Fruit fly (Drosophila melanogaster) whole organism, embryonic: ENCODE data around the gene CG31683.
A peak's percentile ranks its signal among the peaks of the same experiment; 100 is the strongest.

ENCODE experiments used
- Blimp-1 ChIP-seq: fragments of 200-800 bp; sonication (Bioruptor generic); optimal IDR thresholded peaks from 3 replicates; lab custom pipeline; 2018; ENCODE audit warnings: missing biosample characterization, missing genetic modification characterization, mild to moderate bottlenecking, moderate library complexity, missing genetic modification reagents
- Bteb2 ChIP-seq: fragments of 200-800 bp; sonication (Bioruptor generic); optimal IDR thresholded peaks from 2 replicates; lab custom pipeline; 2016; ENCODE audit warnings: missing biosample characterization, missing genetic modification characterization
- CG10209 ChIP-seq: fragments of 200-800 bp; sonication (Bioruptor generic); optimal IDR thresholded peaks from 3 replicates; lab custom pipeline; 2017; ENCODE audit warnings: missing biosample characterization, mild to moderate bottlenecking, missing genetic modification characterization, missing genetic modification reagents
- CG13296 ChIP-seq: fragments of 200-800 bp; sonication (Bioruptor generic); optimal IDR thresholded peaks from 3 replicates; lab custom pipeline; 2018; ENCODE audit warnings: missing biosample characterization, mild to moderate bottlenecking, missing genetic modification characterization
- CG15601 ChIP-seq: fragments of 200-800 bp; sonication (Bioruptor generic); optimal IDR thresholded peaks from 3 replicates; lab custom pipeline; 2019; ENCODE audit warnings: missing biosample characterization, mild to moderate bottlenecking, missing genetic modification characterization, moderate library complexity
- CG1602 ChIP-seq: fragments of 200-800 bp; sonication (Bioruptor generic); optimal IDR thresholded peaks from 3 replicates; lab custom pipeline; 2016; ENCODE audit warnings: missing biosample characterization, missing genetic modification characterization
- CG17829 ChIP-seq: fragments of 200-800 bp; optimal IDR thresholded peaks from 2 replicates; lab custom pipeline; 2019; ENCODE audit warnings: missing biosample characterization, mild to moderate bottlenecking, missing genetic modification characterization, moderate library complexity
- CG18764 ChIP-seq: fragments of 200-800 bp; sonication (Bioruptor generic); optimal IDR thresholded peaks from 3 replicates; lab custom pipeline; 2016; ENCODE audit warnings: missing biosample characterization, missing genetic modification characterization
- CG2199 ChIP-seq: fragments of 200-800 bp; sonication (Bioruptor generic); IDR thresholded peaks from 3 replicates; pipeline ENCODE4 v1.3.6; 2022; ENCODE audit warnings: missing biosample characterization, missing genetic modification characterization
- CG30431 ChIP-seq: fragments of 200-800 bp; sonication (Bioruptor generic); optimal IDR thresholded peaks from 2 replicates; lab custom pipeline; 2017; ENCODE audit warnings: missing biosample characterization, missing genetic modification characterization
- CG3163 ChIP-seq: fragments of 200-800 bp; sonication (Bioruptor generic); optimal IDR thresholded peaks from 3 replicates; lab custom pipeline; 2016; ENCODE audit warnings: missing biosample characterization, missing genetic modification characterization
- CG32767 ChIP-seq: fragments of 200-800 bp; sonication (Bioruptor generic); IDR thresholded peaks from 2 replicates; pipeline ENCODE4 v1.3.6; 2022; ENCODE audit warnings: missing biosample characterization, missing genetic modification characterization
- CG33557 ChIP-seq: fragments of 200-800 bp; sonication (Bioruptor generic); optimal IDR thresholded peaks from 2 replicates; lab custom pipeline; 2019; ENCODE audit warnings: missing biosample characterization, mild to moderate bottlenecking, missing genetic modification characterization, moderate library complexity
- CG3407 ChIP-seq: fragments of 200-800 bp; sonication (Bioruptor generic); optimal IDR thresholded peaks from 2 replicates; lab custom pipeline; 2018; ENCODE audit warnings: missing biosample characterization, mild to moderate bottlenecking, missing genetic modification characterization
- CG34376 ChIP-seq: fragments of 200-800 bp; sonication (Bioruptor generic); optimal IDR thresholded peaks from 2 replicates; lab custom pipeline; 2018; ENCODE audit warnings: missing biosample characterization, mild to moderate bottlenecking, missing genetic modification characterization
- CG4360 ChIP-seq: fragments of 200-800 bp; sonication (Bioruptor generic); IDR thresholded peaks from 2 replicates; pipeline ENCODE4 v1.3.6; 2022; ENCODE audit warnings: missing biosample characterization, missing genetic modification characterization
- CG4424 ChIP-seq: fragments of 200-800 bp; sonication (Bioruptor generic); optimal IDR thresholded peaks from 3 replicates; lab custom pipeline; 2016; ENCODE audit warnings: missing biosample characterization, missing genetic modification characterization
- CG5245 ChIP-seq: fragments of 200-800 bp; sonication (Bioruptor generic); optimal IDR thresholded peaks from 3 replicates; lab custom pipeline; 2016; ENCODE audit warnings: missing biosample characterization, missing genetic modification characterization
- CG6791 ChIP-seq: fragments of 200-800 bp; sonication (Bioruptor generic); IDR thresholded peaks from 3 replicates; pipeline ENCODE4 v1.3.6; 2022; ENCODE audit warnings: missing biosample characterization, missing genetic modification characterization; ENCODE audit not compliant: partially characterized antibody
- CG7372 ChIP-seq: fragments of 200-800 bp; sonication (Bioruptor generic); IDR thresholded peaks from 2 replicates; pipeline ENCODE4 v1.3.6; 2022; ENCODE audit warnings: missing biosample characterization, missing genetic modification characterization
- CG7556 ChIP-seq: fragments of 200-800 bp; sonication (Bioruptor generic); optimal IDR thresholded peaks from 2 replicates; lab custom pipeline; 2017; ENCODE audit warnings: missing biosample characterization, mild to moderate bottlenecking, missing genetic modification characterization
- CG9215 ChIP-seq: fragments of 200-800 bp; sonication (Bioruptor generic); IDR thresholded peaks from 2 replicates; pipeline ENCODE4 v1.3.6; 2022; ENCODE audit warnings: missing biosample characterization, missing genetic modification characterization
- CG9437 ChIP-seq: fragments of 200-800 bp; sonication (Bioruptor generic); optimal IDR thresholded peaks from 2 replicates; lab custom pipeline; 2018; ENCODE audit warnings: missing biosample characterization, mild to moderate bottlenecking, missing genetic modification characterization
- CG9932 ChIP-seq: fragments of 200-800 bp; sonication (Bioruptor generic); IDR thresholded peaks from 2 replicates; pipeline ENCODE4 v1.3.6; 2022; ENCODE audit warnings: missing biosample characterization, missing genetic modification characterization
- Deaf1 ChIP-seq: fragments of 200-800 bp; optimal IDR thresholded peaks from 3 replicates; lab custom pipeline; 2019; ENCODE audit warnings: missing biosample characterization, mild to moderate bottlenecking, missing genetic modification characterization, moderate library complexity
- Dek ChIP-seq: fragments of 200-800 bp; sonication (Bioruptor generic); optimal IDR thresholded peaks from 3 replicates; lab custom pipeline; 2019; ENCODE audit warnings: missing biosample characterization, mild to moderate bottlenecking, missing genetic modification characterization, moderate library complexity
- E2f2 ChIP-seq: fragments of 200-800 bp; sonication (Bioruptor generic); IDR thresholded peaks from 2 replicates; pipeline ENCODE4 v1.3.6; 2022; ENCODE audit warnings: missing biosample characterization, missing genetic modification characterization
- HLHmδ ChIP-seq: fragments of 200-800 bp; sonication (Bioruptor generic); optimal IDR thresholded peaks from 2 replicates; lab custom pipeline; 2018; ENCODE audit warnings: missing biosample characterization, mild to moderate bottlenecking, missing genetic modification characterization, moderate library complexity
- HmgZ ChIP-seq: fragments of 200-800 bp; sonication (Bioruptor generic); optimal IDR thresholded peaks from 2 replicates; lab custom pipeline; 2018; ENCODE audit warnings: missing biosample characterization, mild to moderate bottlenecking, missing genetic modification characterization
- Hr78 ChIP-seq, 2 experiments: fragments of 200-800 bp in 1 of 2; fragments of >200 bp in 1 of 2; sonication (Bioruptor generic) in 1 of 2; optimal IDR thresholded peaks; 2 replicates each; lab custom pipeline; 2017 to 2019; ENCODE audit warnings: missing biosample characterization in 2 of 2, missing genetic modification characterization in 2 of 2, mild to moderate bottlenecking in 1 of 2, moderate library complexity in 1 of 2
- MTF-1 ChIP-seq: fragments of 200-800 bp; sonication (Bioruptor generic); optimal IDR thresholded peaks from 2 replicates; lab custom pipeline; 2018; ENCODE audit warnings: missing biosample characterization, mild to moderate bottlenecking, missing genetic modification characterization, borderline replicate concordance
- Nf-YA ChIP-seq: fragments of 200-800 bp; sonication (Bioruptor generic); IDR thresholded peaks from 2 replicates; pipeline ENCODE4 v1.3.6; 2022; ENCODE audit warnings: missing biosample characterization, missing genetic modification characterization
- Ssrp ChIP-seq: fragments of 200-800 bp; sonication (Bioruptor generic); optimal IDR thresholded peaks from 2 replicates; lab custom pipeline; 2018; ENCODE audit warnings: missing biosample characterization, mild to moderate bottlenecking, missing genetic modification characterization, moderate library complexity
- chm ChIP-seq: fragments of 200-800 bp; sonication (Bioruptor generic); IDR thresholded peaks from 2 replicates; pipeline ENCODE4 v1.3.6; 2022; ENCODE audit warnings: missing biosample characterization, missing genetic modification characterization
- dmrt11E ChIP-seq: fragments of 200-800 bp; sonication (Bioruptor generic); optimal IDR thresholded peaks from 3 replicates; lab custom pipeline; 2018; ENCODE audit warnings: missing biosample characterization, mild to moderate bottlenecking, missing genetic modification characterization, moderate library complexity
- dmrt99B ChIP-seq: fragments of 200-800 bp; sonication (Bioruptor generic); optimal IDR thresholded peaks from 2 replicates; lab custom pipeline; 2018; ENCODE audit warnings: missing biosample characterization, mild to moderate bottlenecking, missing genetic modification characterization, moderate library complexity
- dysf ChIP-seq: fragments of 200-800 bp; sonication (Bioruptor generic); IDR thresholded peaks from 3 replicates; pipeline ENCODE4 v1.3.6; 2022; ENCODE audit warnings: missing biosample characterization, missing genetic modification characterization
- exex ChIP-seq: fragments of 200-800 bp; sonication (Bioruptor generic); optimal IDR thresholded peaks from 4 replicates; lab custom pipeline; 2018; ENCODE audit warnings: missing biosample characterization, mild to moderate bottlenecking, missing genetic modification characterization, moderate library complexity
- fd3F ChIP-seq: fragments of 200-800 bp; sonication (Bioruptor generic); optimal IDR thresholded peaks from 2 replicates; lab custom pipeline; 2018; ENCODE audit warnings: missing biosample characterization, mild to moderate bottlenecking, missing genetic modification characterization, moderate library complexity
- fru ChIP-seq: fragments of >200 bp; optimal IDR thresholded peaks from 2 replicates; lab custom pipeline; 2017
- lola ChIP-seq, 3 experiments: fragments of >200 bp in 2 of 3; fragments of 200-800 bp in 1 of 3; sonication (Bioruptor generic) in 1 of 3; optimal IDR thresholded peaks; 2 replicates each; lab custom pipeline; 2017 to 2019; ENCODE audit warnings: missing biosample characterization in 3 of 3, missing genetic modification characterization in 3 of 3, mild to moderate bottlenecking in 1 of 3, moderate library complexity in 1 of 3
- odd ChIP-seq: fragments of 200-800 bp; sonication (Bioruptor generic); optimal IDR thresholded peaks from 2 replicates; lab custom pipeline; 2017; ENCODE audit warnings: missing biosample characterization, mild to moderate bottlenecking, missing genetic modification characterization
- onecut ChIP-seq: fragments of 200-800 bp; sonication (Bioruptor generic); IDR thresholded peaks from 2 replicates; pipeline ENCODE4 v1.3.6; 2022; ENCODE audit warnings: missing biosample characterization, missing genetic modification characterization
- row ChIP-seq: fragments of 200-800 bp; sonication (Bioruptor generic); IDR thresholded peaks from 3 replicates; pipeline ENCODE4 v1.3.6; 2022; ENCODE audit warnings: missing biosample characterization, missing genetic modification characterization
- sens ChIP-seq: fragments of 200-800 bp; sonication (Bioruptor generic); peaks from one replicate; lab custom pipeline; 2016; ENCODE audit warnings: missing biosample characterization, missing genetic modification characterization
- slp2 ChIP-seq: fragments of 200-800 bp; sonication (Bioruptor generic); optimal IDR thresholded peaks from 2 replicates; lab custom pipeline; 2016; ENCODE audit warnings: missing biosample characterization, missing genetic modification characterization
- trem ChIP-seq: fragments of 200-800 bp; optimal IDR thresholded peaks from 3 replicates; lab custom pipeline; 2019; ENCODE audit warnings: missing biosample characterization, mild to moderate bottlenecking, missing genetic modification characterization, moderate library complexity
- zen ChIP-seq: fragments of 200-800 bp; sonication (Bioruptor generic); optimal IDR thresholded peaks from 3 replicates; lab custom pipeline; 2018; ENCODE audit warnings: missing biosample characterization, mild to moderate bottlenecking, missing genetic modification characterization, moderate library complexity
- zfh2 ChIP-seq: fragments of 200-800 bp; sonication (Bioruptor generic); optimal IDR thresholded peaks from 2 replicates; lab custom pipeline; 2016; ENCODE audit warnings: missing biosample characterization, missing genetic modification characterization

The CG31683 gene

dm6 chr2L:20494423-20495052 lies 44.8 kb upstream of the CG31683 start, which contains the start of gene CG34007 (continued):
- TF ChIP-seq CG6791 (GFP tag; lab: Robert Waterston, UW) = no peak
- TF ChIP-seq zfh2 (GFP tag; lab: Kevin White, UChicago) = no peak
- peak; percentile 58 for TF ChIP-seq CG13296 (GFP tag; lab: Kevin White, UChicago)
- TF ChIP-seq CG4424 (GFP tag; lab: Kevin White, UChicago) = peak; percentile 63
- peak; percentile 69 for TF ChIP-seq onecut (GFP tag; lab: Robert Waterston, UW)
- TF ChIP-seq CG4360 = peak; percentile 44; the same call in 1 of the 2 replicates
- TF ChIP-seq Bteb2 = no peak
- TF ChIP-seq CG7556 (GFP tag; lab: Kevin White, UChicago) = peak; percentile 90
- TF ChIP-seq E2f2 = peak; percentile 40; the same call in 1 of the 2 replicates
- TF ChIP-seq Blimp-1 = peak; percentile 90
- no peak for TF ChIP-seq CG7372 (GFP tag; lab: Robert Waterston, UW)
- TF ChIP-seq lola (GFP tag; optimal IDR thresholded peaks at IDR 0.05; lab: Kevin White, UChicago) = peak in 1 of 3 experiments; percentile 98
- TF ChIP-seq CG34376 (GFP tag; lab: Kevin White, UChicago) = no peak
- peak; percentile 39 for TF ChIP-seq MTF-1
- TF ChIP-seq CG33557 = peak; percentile 97
- TF ChIP-seq CG17829 (tag; lab: Kevin White, UChicago) = peak; percentile 94
- peak; percentile 76 for TF ChIP-seq CG10209 (GFP tag; lab: Kevin White, UChicago)
- 0 out of 2 replicates have a peak, but pooled peaks have one; percentile 10 for TF ChIP-seq CG9932 (GFP tag; lab: Robert Waterston, UW)
- peak; percentile 55 for TF ChIP-seq Dek (tag; lab: Kevin White, UChicago)
- no peak for TF ChIP-seq slp2
- TF ChIP-seq CG15601 (tag; lab: Kevin White, UChicago) = peak; percentile 94
- TF ChIP-seq Nf-YA (GFP tag; lab: Robert Waterston, UW) = peak; percentile 60
- TF ChIP-seq CG30431 = peak; percentile 65
- peak; percentile 41; the same call in 1 of the 3 replicates for TF ChIP-seq CG2199
- TF ChIP-seq zen (tag; lab: Kevin White, UChicago) = peak; percentile 46
- peak; percentile 29 for TF ChIP-seq CG3163
- no peak for TF ChIP-seq HLHmδ
- TF ChIP-seq Hr78 (GFP tag; optimal IDR thresholded peaks at IDR 0.05; lab: Kevin White, UChicago) = peak in 1 of 2 experiments; percentile 86
- TF ChIP-seq HmgZ (tag; lab: Kevin White, UChicago) = no peak
- 0 out of 2 replicates have a peak, but pooled peaks have one; percentile 14 for TF ChIP-seq CG9215 (GFP tag; lab: Robert Waterston, UW)
- no peak for TF ChIP-seq fru (lab: Kevin White, UChicago)
- TF ChIP-seq dmrt99B (tag; lab: Kevin White, UChicago) = peak; percentile 89
- peak; percentile 88 for TF ChIP-seq row (GFP tag; lab: Robert Waterston, UW)
- TF ChIP-seq chm (GFP tag; lab: Robert Waterston, UW) = peak; percentile 63
- peak; percentile 80 for TF ChIP-seq CG32767
- peak; percentile 86 for TF ChIP-seq trem (tag; lab: Kevin White, UChicago)
- peak; percentile 72 for TF ChIP-seq CG1602 (GFP tag; lab: Kevin White, UChicago)
- no peak for TF ChIP-seq exex (tag; lab: Kevin White, UChicago)
- TF ChIP-seq fd3F (GFP tag; lab: Kevin White, UChicago) = peak; percentile 45
- TF ChIP-seq CG9437 (GFP tag; lab: Kevin White, UChicago) = peak; percentile 83
- TF ChIP-seq Ssrp (tag; lab: Kevin White, UChicago) = peak; percentile 95
- peak; percentile 27 for TF ChIP-seq CG18764 (GFP tag; lab: Kevin White, UChicago)
- peak; percentile 41 for TF ChIP-seq CG5245
- peak; percentile 60 for TF ChIP-seq Deaf1 (tag; lab: Kevin White, UChicago)
- peak; percentile 82 for TF ChIP-seq CG3407 (GFP tag; lab: Kevin White, UChicago)
- TF ChIP-seq dmrt11E (tag; lab: Kevin White, UChicago) = peak; percentile 97
- peak; percentile 78 for TF ChIP-seq dysf
- no peak for TF ChIP-seq sens (GFP tag; lab: Kevin White, UChicago)
- TF ChIP-seq odd (GFP tag; lab: Kevin White, UChicago) = peak; percentile 81
